Worm (Caenorhabditis elegans) whole organism, L3 larva: ENCODE data around the gene F15D4.4.

Source experiments
- R02D3.7 ChIP-seq: fragments of 150-350 bp; optimal IDR thresholded peaks from 2 replicates; lab custom pipeline; 2014; ENCODE audit warnings: missing biosample characterization, missing genetic modification characterization
- ZK546.5 ChIP-seq: sonication (generic microtip); optimal IDR thresholded peaks from 2 replicates; lab custom pipeline; 2017; ENCODE audit warnings: missing biosample characterization, missing genetic modification characterization
- aly-2 ChIP-seq: fragments of 150-350 bp; optimal IDR thresholded peaks from 2 replicates; lab custom pipeline; 2014; ENCODE audit warnings: missing biosample characterization, missing genetic modification characterization
- ama-1 ChIP-seq: fragments of 150-350 bp; optimal IDR thresholded peaks from 2 replicates; lab custom pipeline; 2018
- ceh-16 ChIP-seq: sonication (generic microtip); optimal IDR thresholded peaks from 2 replicates; lab custom pipeline; 2017; ENCODE audit warnings: missing biosample characterization, missing genetic modification characterization
- ceh-28 ChIP-seq: fragments of 150-350 bp; optimal IDR thresholded peaks from 2 replicates; lab custom pipeline; 2014; ENCODE audit warnings: missing biosample characterization, missing genetic modification reagents, missing genetic modification characterization
- ceh-82 ChIP-seq: fragments of 150-350 bp; optimal IDR thresholded peaks from 2 replicates; lab custom pipeline; 2014; ENCODE audit warnings: missing biosample characterization, missing genetic modification characterization
- ceh-9 ChIP-seq: sonication (generic microtip); optimal IDR thresholded peaks from 2 replicates; lab custom pipeline; 2018; ENCODE audit warnings: missing biosample characterization, missing genetic modification characterization
- daf-12 ChIP-seq: fragments of 150-350 bp; optimal IDR thresholded peaks from 2 replicates; lab custom pipeline; 2014; ENCODE audit warnings: missing biosample characterization, missing genetic modification reagents, missing genetic modification characterization
- egl-27 ChIP-seq: sonication (generic microtip); optimal IDR thresholded peaks from 4 replicates; lab custom pipeline; 2017; ENCODE audit warnings: missing biosample characterization, missing genetic modification reagents, missing genetic modification characterization
- egl-5 ChIP-seq: fragments of 150-350 bp; optimal IDR thresholded peaks from 2 replicates; lab custom pipeline; 2017; ENCODE audit warnings: missing biosample characterization, missing genetic modification reagents, missing genetic modification characterization, inconsistent platforms
- elt-1 ChIP-seq: fragments of 150-350 bp; optimal IDR thresholded peaks from 2 replicates; lab custom pipeline; 2014; ENCODE audit warnings: missing biosample characterization, missing genetic modification characterization
- elt-2 ChIP-seq: sonication (generic microtip); optimal IDR thresholded peaks from 2 replicates; lab custom pipeline; 2016; ENCODE audit warnings: missing genetic modification reagents, mild to moderate bottlenecking, missing genetic modification characterization, missing compliant biosample characterization
- elt-3 ChIP-seq, 3 experiments: fragments of 150-350 bp in 1 of 3; sonication (generic microtip) in 2 of 3; optimal IDR thresholded peaks; 2 replicates in 2 of 3; 4 replicates in 1 of 3; lab custom pipeline; 2014 to 2017; ENCODE audit warnings: missing biosample characterization in 3 of 3, missing genetic modification characterization in 3 of 3
- eor-1 ChIP-seq, 2 experiments: fragments of 150-350 bp; optimal IDR thresholded peaks; 2 replicates each; lab custom pipeline; 2014 to 2018; ENCODE audit warnings: missing biosample characterization in 2 of 2, missing genetic modification characterization in 2 of 2
- fkh-10 ChIP-seq: sonication (generic microtip); optimal IDR thresholded peaks from 2 replicates; lab custom pipeline; 2017; ENCODE audit warnings: missing biosample characterization, missing genetic modification reagents, missing genetic modification characterization
- fkh-2 ChIP-seq: fragments of 150-350 bp; optimal IDR thresholded peaks from 2 replicates; lab custom pipeline; 2014; ENCODE audit warnings: missing biosample characterization, missing genetic modification reagents, missing genetic modification characterization
- fos-1 ChIP-seq: fragments of 150-350 bp; optimal IDR thresholded peaks from 2 replicates; lab custom pipeline; 2014; ENCODE audit warnings: missing biosample characterization, missing genetic modification characterization
- hmg-11 ChIP-seq: sonication (generic microtip); optimal IDR thresholded peaks from 2 replicates; lab custom pipeline; 2016; ENCODE audit warnings: missing genetic modification characterization, missing compliant biosample characterization
- jun-1 ChIP-seq: fragments of 150-350 bp; optimal IDR thresholded peaks from 2 replicates; lab custom pipeline; 2014; ENCODE audit warnings: missing biosample characterization, missing genetic modification reagents, missing genetic modification characterization
- lin-15B ChIP-seq: fragments of 150-350 bp; optimal IDR thresholded peaks from 2 replicates; lab custom pipeline; 2014; ENCODE audit warnings: missing biosample characterization, missing genetic modification characterization
- lin-39 ChIP-seq: fragments of 150-350 bp; optimal IDR thresholded peaks from 2 replicates; lab custom pipeline; 2018; ENCODE audit warnings: missing biosample characterization, missing genetic modification reagents, missing genetic modification characterization
- lsy-12 ChIP-seq: sonication (generic microtip); optimal IDR thresholded peaks from 2 replicates; lab custom pipeline; 2016; ENCODE audit warnings: mild to moderate bottlenecking, missing genetic modification characterization, missing compliant biosample characterization
- mdl-1 ChIP-seq: fragments of 150-350 bp; optimal IDR thresholded peaks from 2 replicates; lab custom pipeline; 2014; ENCODE audit warnings: missing biosample characterization, missing genetic modification characterization
- mml-1 ChIP-seq: fragments of 150-350 bp; sonication (generic microtip); optimal IDR thresholded peaks from 3 replicates; lab custom pipeline; 2014; ENCODE audit warnings: missing biosample characterization, missing genetic modification characterization
- nfya-1 ChIP-seq: sonication (generic microtip); optimal IDR thresholded peaks from 2 replicates; lab custom pipeline; 2017; ENCODE audit warnings: missing genetic modification characterization, mild to moderate bottlenecking, missing compliant biosample characterization, antibody characterized with exemption, moderate library complexity; ENCODE audit not compliant: insufficient read depth
- nhr-11 ChIP-seq: fragments of 150-350 bp; optimal IDR thresholded peaks from 2 replicates; lab custom pipeline; 2014; ENCODE audit warnings: missing biosample characterization, missing genetic modification characterization
- nhr-12 ChIP-seq: fragments of 150-350 bp; optimal IDR thresholded peaks from 2 replicates; lab custom pipeline; 2014; ENCODE audit warnings: missing biosample characterization, missing genetic modification characterization
- nhr-23 ChIP-seq: fragments of 150-350 bp; optimal IDR thresholded peaks from 2 replicates; lab custom pipeline; 2014; ENCODE audit warnings: missing biosample characterization, missing genetic modification reagents, missing genetic modification characterization
- nhr-237 ChIP-seq: fragments of 150-350 bp; optimal IDR thresholded peaks from 2 replicates; lab custom pipeline; 2014; ENCODE audit warnings: missing biosample characterization, missing genetic modification characterization
- nhr-25 ChIP-seq: sonication (generic microtip); optimal IDR thresholded peaks from 2 replicates; lab custom pipeline; 2017; ENCODE audit warnings: missing biosample characterization, missing genetic modification characterization
- nhr-28 ChIP-seq: fragments of 150-350 bp; optimal IDR thresholded peaks from 2 replicates; lab custom pipeline; 2014; ENCODE audit warnings: missing biosample characterization, missing genetic modification characterization
- nhr-43 ChIP-seq: sonication (generic microtip); optimal IDR thresholded peaks from 2 replicates; lab custom pipeline; 2016; ENCODE audit warnings: mild to moderate bottlenecking, missing genetic modification characterization, missing compliant biosample characterization; ENCODE audit not compliant: poor library complexity, severe bottlenecking
- nhr-67 ChIP-seq: fragments of 150-350 bp; optimal IDR thresholded peaks from 2 replicates; lab custom pipeline; 2014; ENCODE audit warnings: missing biosample characterization, missing genetic modification characterization
- nhr-76 ChIP-seq: fragments of 150-350 bp; sonication (generic microtip); optimal IDR thresholded peaks from 5 replicates; lab custom pipeline; 2014; ENCODE audit warnings: missing biosample characterization, missing genetic modification characterization
- nhr-77 ChIP-seq: fragments of 150-350 bp; optimal IDR thresholded peaks from 2 replicates; lab custom pipeline; 2014; ENCODE audit warnings: missing biosample characterization, missing genetic modification characterization
- pha-4 ChIP-seq: fragments of 150-350 bp; optimal IDR thresholded peaks from 2 replicates; lab custom pipeline; 2014; ENCODE audit warnings: missing biosample characterization, missing genetic modification reagents, missing genetic modification characterization
- pqm-1 ChIP-seq: fragments of 150-350 bp; optimal IDR thresholded peaks from 2 replicates; lab custom pipeline; 2017; ENCODE audit warnings: missing biosample characterization, missing genetic modification characterization, inconsistent platforms
- sea-2 ChIP-seq: fragments of 150-350 bp; sonication (generic microtip); optimal IDR thresholded peaks from 4 replicates; lab custom pipeline; 2014; ENCODE audit warnings: missing biosample characterization, missing genetic modification reagents, missing genetic modification characterization
- skn-1 ChIP-seq: fragments of 150-350 bp; optimal IDR thresholded peaks from 2 replicates; lab custom pipeline; 2014; ENCODE audit warnings: missing biosample characterization, missing genetic modification characterization
- snpc-4 ChIP-seq: fragments of 150-350 bp; optimal IDR thresholded peaks from 2 replicates; lab custom pipeline; 2014; ENCODE audit warnings: missing biosample characterization, missing genetic modification characterization
- tbx-2 ChIP-seq: sonication (generic microtip); optimal IDR thresholded peaks from 2 replicates; lab custom pipeline; 2016; ENCODE audit warnings: mild to moderate bottlenecking, missing genetic modification characterization, missing compliant biosample characterization
- unc-39 ChIP-seq: sonication (generic microtip); optimal IDR thresholded peaks from 4 replicates; lab custom pipeline; 2017; ENCODE audit warnings: missing biosample characterization, missing genetic modification characterization
- unc-62 ChIP-seq: fragments of 150-350 bp; sonication (generic microtip); optimal IDR thresholded peaks from 4 replicates; lab custom pipeline; 2014; ENCODE audit warnings: missing biosample characterization, missing genetic modification reagents, missing genetic modification characterization
- zag-1 ChIP-seq: fragments of 150-350 bp; optimal IDR thresholded peaks from 2 replicates; lab custom pipeline; 2014; ENCODE audit warnings: missing biosample characterization, missing genetic modification characterization
- ztf-11 ChIP-seq: fragments of 150-350 bp; optimal IDR thresholded peaks from 2 replicates; lab custom pipeline; 2014; ENCODE audit warnings: missing biosample characterization, missing genetic modification characterization
- ztf-4 ChIP-seq: fragments of 150-350 bp; optimal IDR thresholded peaks from 2 replicates; lab custom pipeline; 2014; ENCODE audit warnings: missing biosample characterization, missing genetic modification characterization

The F15D4.4 gene

DNA sequence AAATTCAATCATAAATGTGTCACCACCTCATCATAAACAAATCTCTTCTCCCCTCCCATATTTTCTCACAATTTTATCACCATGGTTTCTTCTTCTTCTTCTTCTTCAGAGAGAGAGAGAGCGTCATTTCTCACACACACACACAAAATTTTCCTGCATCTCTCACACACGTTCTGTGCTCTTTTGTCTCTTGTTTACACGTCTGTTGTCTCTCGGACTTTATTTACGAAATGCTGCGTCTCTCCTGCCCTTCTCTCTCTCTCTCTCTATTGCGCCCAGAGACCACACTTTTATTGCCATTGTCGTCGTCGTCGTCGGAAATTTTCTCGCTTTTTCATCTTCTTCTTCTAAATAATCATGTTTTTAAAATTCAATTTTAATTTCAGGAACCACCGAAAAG, 47.8 kb downstream of the F15D4.4 start, which contains the start of gene lec-1 (continued):
- TF ChIP-seq unc-39 (tag; lab: Kevin White, UChicago) = no peak
- no peak for TF ChIP-seq elt-1
- TF ChIP-seq hmg-11 = peak; percentile 46
- no peak for TF ChIP-seq mdl-1 (tag; lab: Kevin White, UChicago)
- TF ChIP-seq nhr-67 = no peak
- TF ChIP-seq R02D3.7 = no peak
- TF ChIP-seq nhr-23 (tag; lab: Kevin White, UChicago) = peak; percentile 1
- no peak for TF ChIP-seq egl-27 (tag; lab: Kevin White, UChicago)
- no peak for TF ChIP-seq sea-2 (GFP tag; lab: Kevin White, UChicago)
- TF ChIP-seq nhr-76 (tag; lab: Kevin White, UChicago) = no peak
- TF ChIP-seq nhr-25 (tag; lab: Kevin White, UChicago) = no peak
- TF ChIP-seq lsy-12 (tag; lab: Kevin White, UChicago) = no peak

DNA sequence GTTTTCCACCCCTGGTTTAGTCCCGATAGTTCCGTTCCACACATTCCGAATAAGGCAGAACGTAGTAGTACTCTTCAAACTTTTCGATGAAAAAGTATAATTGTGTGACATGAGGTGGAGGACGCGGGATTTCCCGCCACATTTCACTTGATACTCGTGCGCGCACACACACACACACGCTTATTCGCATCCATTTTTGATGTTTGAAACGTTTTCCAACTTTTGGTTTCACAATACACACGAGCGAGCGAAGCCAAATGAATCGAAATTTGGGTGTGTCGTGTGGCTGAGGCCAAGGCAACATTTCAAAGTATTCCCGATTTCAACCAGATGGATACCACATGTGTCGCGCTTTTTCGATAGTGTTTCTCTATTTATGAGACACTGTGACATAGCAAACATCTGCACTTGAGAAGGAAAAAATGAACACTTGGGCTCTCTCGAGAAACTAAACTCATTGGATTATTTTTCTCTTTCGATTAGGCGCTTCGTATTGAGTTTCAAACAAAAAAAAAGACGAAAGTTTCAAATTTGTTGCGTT, 49.3 kb downstream of the F15D4.4 start:
- TF ChIP-seq fos-1 (tag; lab: Kevin White, UChicago) (no peak), lsy-12 (tag; lab: Kevin White, UChicago) (no peak), nhr-11 (tag; lab: Kevin White, UChicago) (no peak)

- TF ChIP-seq elt-2 (tag; lab: Kevin White, UChicago) (peak; percentile 70), pha-4 (peak; percentile 37), pqm-1 (tag; lab: Kevin White, UChicago) (peak; percentile 58), nhr-237 (no peak)
Measured at ce11 chrII:13190412-13190811, 52.5 kb downstream of the F15D4.4 start.

ce11 chrII:13189363-13189762, 53.6 kb downstream of the F15D4.4 start:
- TF ChIP-seq ZK546.5 (no peak), hmg-11 (peak; percentile 35), elt-1 (no peak), elt-3 (tag; optimal IDR thresholded peaks at IDR 0.05; lab: Kevin White, UChicago) (no peak), lin-15B (tag; lab: Kevin White, UChicago) (peak; percentile 14), nhr-76 (tag; lab: Kevin White, UChicago) (no peak), fkh-10 (GFP tag; lab: Kevin White, UChicago) (no peak), mdl-1 (tag; lab: Kevin White, UChicago) (no peak), mml-1 (tag; lab: Kevin White, UChicago) (no peak), ceh-28 (tag; lab: Kevin White, UChicago) (no peak), nhr-43 (tag; lab: Kevin White, UChicago) (no peak), lin-39 (tag; lab: Kevin White, UChicago) (peak; percentile 86), nfya-1 (tag; lab: Kevin White, UChicago) (no peak), fkh-2 (tag; lab: Kevin White, UChicago) (no peak), ceh-9 (tag; lab: Kevin White, UChicago) (no peak), nhr-237 (no peak), nhr-28 (no peak), nhr-23 (tag; lab: Kevin White, UChicago) (no peak), ceh-16 (no peak), elt-2 (tag; lab: Kevin White, UChicago) (no peak), snpc-4 (tag; lab: Kevin White, UChicago) (peak; percentile 8), egl-5 (tag; lab: Kevin White, UChicago) (peak; percentile 7), nhr-11 (tag; lab: Kevin White, UChicago) (no peak), eor-1 (tag; optimal IDR thresholded peaks at IDR 0.05; lab: Kevin White, UChicago) (no peak), ceh-82 (tag; lab: Kevin White, UChicago) (no peak), nhr-12 (no peak), jun-1 (tag; lab: Kevin White, UChicago) (no peak), nhr-25 (tag; lab: Kevin White, UChicago) (peak; percentile 61), egl-27 (tag; lab: Kevin White, UChicago) (no peak), ztf-4 (tag; lab: Kevin White, UChicago) (no peak), nhr-77 (no peak), pqm-1 (tag; lab: Kevin White, UChicago) (no peak), zag-1 (tag; lab: Kevin White, UChicago) (no peak), ztf-11 (tag; lab: Kevin White, UChicago) (no peak), sea-2 (GFP tag; lab: Kevin White, UChicago) (no peak), skn-1 (tag; lab: Kevin White, UChicago) (no peak), fos-1 (tag; lab: Kevin White, UChicago) (no peak), nhr-67 (no peak), ama-1 (lab: Kevin White, UChicago) (no peak), aly-2 (no peak), daf-12 (tag; lab: Kevin White, UChicago) (no peak), tbx-2 (tag; lab: Kevin White, UChicago) (no peak), R02D3.7 (no peak), unc-62 (GFP tag; lab: Kevin White, UChicago) (peak; percentile 70)
